Worm (Caenorhabditis elegans) whole organism, late embryonic: ENCODE measurements around the gene Y51A2B.4.

Experiments used
- ama-1 ChIP-seq: fragments of 150-350 bp; optimal IDR thresholded peaks from 2 replicates; lab custom pipeline; 2014
- ceh-9 ChIP-seq: sonication (generic microtip); optimal IDR thresholded peaks from 2 replicates; lab custom pipeline; 2016; ENCODE audit warnings: mild to moderate bottlenecking, missing genetic modification characterization, inconsistent platforms, missing compliant biosample characterization
- elt-2 ChIP-seq: sonication (generic microtip); optimal IDR thresholded peaks from 2 replicates; lab custom pipeline; 2016; ENCODE audit warnings: missing genetic modification reagents, missing genetic modification characterization, missing compliant biosample characterization
- nhr-11 ChIP-seq: fragments of 150-350 bp; optimal IDR thresholded peaks from 2 replicates; lab custom pipeline; 2014; ENCODE audit warnings: missing biosample characterization, missing genetic modification characterization
- pag-3 ChIP-seq: sonication (generic microtip); optimal IDR thresholded peaks from 2 replicates; lab custom pipeline; 2016; ENCODE audit warnings: missing compliant biosample characterization, missing genetic modification characterization, borderline replicate concordance
- pha-2 ChIP-seq: sonication (generic microtip); optimal IDR thresholded peaks from 2 replicates; lab custom pipeline; 2017; ENCODE audit warnings: mild to moderate bottlenecking, missing genetic modification characterization, missing compliant biosample characterization
- sox-2 ChIP-seq: fragments of 200-800 bp; sonication (Bioruptor generic); IDR thresholded peaks from 2 replicates; pipeline ENCODE4 v1.3.6; 2022; ENCODE audit warnings: missing genetic modification reagents, missing genetic modification characterization, missing compliant biosample characterization

DNA sequence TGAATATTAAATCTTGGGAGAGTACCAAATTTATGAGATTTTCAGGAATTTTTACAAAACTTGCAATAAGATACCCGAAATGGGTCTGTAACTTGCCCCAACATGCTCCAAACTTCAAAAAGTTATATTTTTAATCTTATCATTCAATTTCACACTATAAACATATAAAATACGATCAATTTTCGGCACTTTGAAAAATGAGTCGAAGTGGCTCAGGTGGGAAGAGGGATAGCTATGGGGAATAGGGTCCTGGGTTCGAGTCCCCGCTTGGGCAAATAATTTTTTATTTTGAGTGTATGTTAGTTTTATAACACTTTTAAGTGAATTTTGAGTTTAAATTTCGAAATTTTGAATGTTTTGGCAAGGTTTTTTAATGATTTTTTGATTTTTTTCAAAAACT is 17.9 kb downstream of the Y51A2B.4 start:
- TF ChIP-seq pha-2 (tag; lab: Kevin White, UChicago) (no peak), nhr-11 (no peak), elt-2 (tag; lab: Kevin White, UChicago) (no peak), ama-1 (no peak), ceh-9 (no peak), pag-3 (tag; lab: Kevin White, UChicago) (no peak), sox-2 (GFP tag; lab: Robert Waterston, UW) (no peak)
